Worm (Caenorhabditis elegans) whole organism, late embryonic: ENCODE data around the gene eff-1.

Source experiments
- C08G9.2 ChIP-seq: sonication (generic microtip); optimal IDR thresholded peaks from 2 replicates; lab custom pipeline; 2016; ENCODE audit warnings: mild to moderate bottlenecking, missing genetic modification characterization, moderate library complexity, missing compliant biosample characterization
- K09A11.1 ChIP-seq: sonication (generic microtip); optimal IDR thresholded peaks from 2 replicates; lab custom pipeline; 2017; ENCODE audit warnings: antibody characterized with exemption, mild to moderate bottlenecking, missing genetic modification characterization, missing compliant biosample characterization; ENCODE audit not compliant: insufficient read depth
- T23F11.4 ChIP-seq: fragments of 200-800 bp; sonication (Bioruptor generic); optimal IDR thresholded peaks from 2 replicates; lab custom pipeline; 2018; ENCODE audit warnings: mild to moderate bottlenecking, missing genetic modification characterization, missing compliant biosample characterization
- Y22D7AL.16 ChIP-seq: sonication (generic microtip); optimal IDR thresholded peaks from 2 replicates; lab custom pipeline; 2016; ENCODE audit warnings: missing genetic modification characterization, missing compliant biosample characterization
- ceh-2 ChIP-seq: sonication (generic microtip); optimal IDR thresholded peaks from 2 replicates; lab custom pipeline; 2016; ENCODE audit warnings: missing genotype, missing genetic modification characterization, missing compliant biosample characterization
- ceh-22 ChIP-seq: sonication (generic microtip); optimal IDR thresholded peaks from 2 replicates; lab custom pipeline; 2017; ENCODE audit warnings: missing biosample characterization, missing genetic modification characterization
- ceh-30 ChIP-seq: fragments of 150-350 bp; optimal IDR thresholded peaks from 2 replicates; lab custom pipeline; 2014; ENCODE audit warnings: missing biosample characterization, missing genetic modification characterization
- ceh-31 ChIP-seq: sonication (generic microtip); optimal IDR thresholded peaks from 2 replicates; lab custom pipeline; 2016; ENCODE audit warnings: missing genetic modification characterization, missing compliant biosample characterization
- ceh-34 ChIP-seq: sonication (generic microtip); optimal IDR thresholded peaks from 2 replicates; lab custom pipeline; 2016; ENCODE audit warnings: mild to moderate bottlenecking, missing genetic modification characterization, missing compliant biosample characterization
- ceh-48 ChIP-seq: sonication (generic microtip); optimal IDR thresholded peaks from 2 replicates; lab custom pipeline; 2016; ENCODE audit warnings: missing genetic modification characterization, inconsistent platforms, missing compliant biosample characterization
- ceh-9 ChIP-seq: sonication (generic microtip); optimal IDR thresholded peaks from 2 replicates; lab custom pipeline; 2016; ENCODE audit warnings: mild to moderate bottlenecking, missing genetic modification characterization, inconsistent platforms, missing compliant biosample characterization
- che-1 ChIP-seq: sonication (generic microtip); optimal IDR thresholded peaks from 2 replicates; lab custom pipeline; 2016; ENCODE audit warnings: mild to moderate bottlenecking, missing genetic modification characterization, missing compliant biosample characterization
- dmd-4 ChIP-seq: sonication (generic microtip); optimal IDR thresholded peaks from 2 replicates; lab custom pipeline; 2016; ENCODE audit warnings: borderline replicate concordance, missing genetic modification characterization, missing compliant biosample characterization
- eyg-1 ChIP-seq: sonication (generic microtip); optimal IDR thresholded peaks from 2 replicates; lab custom pipeline; 2016; ENCODE audit warnings: missing genotype, missing genetic modification characterization, missing compliant biosample characterization
- fax-1 ChIP-seq: sonication (generic microtip); optimal IDR thresholded peaks from 2 replicates; lab custom pipeline; 2016; ENCODE audit warnings: missing genotype, missing genetic modification characterization, missing compliant biosample characterization
- fkh-10 ChIP-seq: fragments of 150-350 bp; optimal IDR thresholded peaks from 2 replicates; lab custom pipeline; 2014; ENCODE audit warnings: missing biosample characterization, missing genetic modification reagents, missing genetic modification characterization
- fkh-6 ChIP-seq: sonication (generic microtip); optimal IDR thresholded peaks from 2 replicates; lab custom pipeline; 2016; ENCODE audit warnings: missing genetic modification characterization, missing compliant biosample characterization
- gmeb-2 ChIP-seq: sonication (generic microtip); optimal IDR thresholded peaks from 2 replicates; lab custom pipeline; 2016; ENCODE audit warnings: missing genetic modification characterization, inconsistent platforms, missing compliant biosample characterization
- hlh-13 ChIP-seq: fragments of 200-800 bp; sonication (Bioruptor generic); optimal IDR thresholded peaks from 2 replicates; lab custom pipeline; 2018; ENCODE audit warnings: mild to moderate bottlenecking, missing genetic modification characterization, missing compliant biosample characterization
- hlh-15 ChIP-seq: sonication (generic microtip); optimal IDR thresholded peaks from 2 replicates; lab custom pipeline; 2016; ENCODE audit warnings: missing genetic modification characterization, missing compliant biosample characterization
- hlh-30 ChIP-seq: sonication (generic microtip); optimal IDR thresholded peaks from 2 replicates; lab custom pipeline; 2017; ENCODE audit warnings: antibody characterized with exemption, missing genetic modification characterization, missing compliant biosample characterization; ENCODE audit not compliant: insufficient read depth
- hlh-6 ChIP-seq: sonication (generic microtip); optimal IDR thresholded peaks from 2 replicates; lab custom pipeline; 2016; ENCODE audit warnings: missing genotype, missing genetic modification characterization, missing compliant biosample characterization
- hlh-8 ChIP-seq: sonication (generic microtip); optimal IDR thresholded peaks from 2 replicates; lab custom pipeline; 2016; ENCODE audit warnings: missing genotype, missing genetic modification characterization, missing compliant biosample characterization
- lim-6 ChIP-seq: sonication (generic microtip); optimal IDR thresholded peaks from 2 replicates; lab custom pipeline; 2016; ENCODE audit warnings: missing genetic modification characterization, missing compliant biosample characterization
- mec-3 ChIP-seq: sonication (generic microtip); optimal IDR thresholded peaks from 2 replicates; lab custom pipeline; 2016; ENCODE audit warnings: borderline replicate concordance, missing genetic modification characterization, missing compliant biosample characterization
- nfya-1 ChIP-seq: sonication (generic microtip); optimal IDR thresholded peaks from 2 replicates; lab custom pipeline; 2017; ENCODE audit warnings: missing genetic modification characterization, mild to moderate bottlenecking, missing compliant biosample characterization, antibody characterized with exemption, moderate library complexity
- nhr-11 ChIP-seq: fragments of 150-350 bp; optimal IDR thresholded peaks from 2 replicates; lab custom pipeline; 2014; ENCODE audit warnings: missing biosample characterization, missing genetic modification characterization
- nhr-232 ChIP-seq: sonication (generic microtip); optimal IDR thresholded peaks from 2 replicates; lab custom pipeline; 2016; ENCODE audit warnings: missing genetic modification characterization, missing compliant biosample characterization
- npax-4 ChIP-seq: sonication (generic microtip); optimal IDR thresholded peaks from 2 replicates; lab custom pipeline; 2016; ENCODE audit warnings: missing genetic modification characterization, missing compliant biosample characterization
- pat-9 ChIP-seq: fragments of 200-800 bp; sonication (Bioruptor generic); optimal IDR thresholded peaks from 2 replicates; lab custom pipeline; 2018; ENCODE audit warnings: mild to moderate bottlenecking, missing genetic modification characterization, moderate library complexity, missing compliant biosample characterization
- pax-1 ChIP-seq: fragments of 150-350 bp; optimal IDR thresholded peaks from 2 replicates; lab custom pipeline; 2014; ENCODE audit warnings: missing biosample characterization, missing genetic modification characterization
- pha-4 ChIP-seq: fragments of 150-350 bp; optimal IDR thresholded peaks from 2 replicates; lab custom pipeline; 2018; ENCODE audit warnings: missing biosample characterization, missing genetic modification reagents, missing genetic modification characterization
- pqm-1 ChIP-seq: sonication (generic microtip); optimal IDR thresholded peaks from 2 replicates; lab custom pipeline; 2016; ENCODE audit warnings: missing genetic modification characterization, missing compliant biosample characterization
- pros-1 ChIP-seq: fragments of 150-350 bp; optimal IDR thresholded peaks from 2 replicates; lab custom pipeline; 2014; ENCODE audit warnings: missing biosample characterization, missing genetic modification reagents, missing genetic modification characterization
- ref-2 ChIP-seq: sonication (generic microtip); optimal IDR thresholded peaks from 2 replicates; lab custom pipeline; 2016; ENCODE audit warnings: missing genetic modification characterization, missing compliant biosample characterization
- rnt-1 ChIP-seq: sonication (generic microtip); optimal IDR thresholded peaks from 2 replicates; lab custom pipeline; 2016; ENCODE audit warnings: missing genetic modification characterization, missing compliant biosample characterization
- syd-9 ChIP-seq: sonication (generic microtip); optimal IDR thresholded peaks from 2 replicates; lab custom pipeline; 2016; ENCODE audit warnings: mild to moderate bottlenecking, missing genetic modification characterization, moderate library complexity, missing compliant biosample characterization
- tbx-2 ChIP-seq: sonication (generic microtip); optimal IDR thresholded peaks from 2 replicates; lab custom pipeline; 2016; ENCODE audit warnings: missing genetic modification characterization, missing compliant biosample characterization
- ttx-3 ChIP-seq: sonication (generic microtip); optimal IDR thresholded peaks from 2 replicates; lab custom pipeline; 2016; ENCODE audit warnings: missing genetic modification reagents, missing genetic modification characterization, missing compliant biosample characterization
- unc-3 ChIP-seq, 2 experiments: fragments of 200-800 bp in 1 of 2; sonication (Bioruptor generic) in 1 of 2; sonication (generic microtip) in 1 of 2; conservative IDR thresholded peaks in 1 of 2; optimal IDR thresholded peaks in 1 of 2; 2 replicates each; pipeline versions ENCODE4 v1.3.6 to Lab custom; 2016 to 2022; ENCODE audit warnings: missing compliant biosample characterization in 2 of 2, missing genetic modification characterization in 2 of 2, missing genetic modification reagents in 1 of 2
- unc-42 ChIP-seq: sonication (generic microtip); optimal IDR thresholded peaks from 2 replicates; lab custom pipeline; 2016; ENCODE audit warnings: missing genotype, missing genetic modification characterization, missing compliant biosample characterization
- unc-55 ChIP-seq: sonication (generic microtip); optimal IDR thresholded peaks from 2 replicates; lab custom pipeline; 2017; ENCODE audit warnings: missing biosample characterization, missing genetic modification reagents, missing genetic modification characterization
- ztf-16 ChIP-seq: sonication (generic microtip); optimal IDR thresholded peaks from 2 replicates; lab custom pipeline; 2017; ENCODE audit warnings: missing genetic modification characterization, missing compliant biosample characterization

eff-1 gene

DNA sequence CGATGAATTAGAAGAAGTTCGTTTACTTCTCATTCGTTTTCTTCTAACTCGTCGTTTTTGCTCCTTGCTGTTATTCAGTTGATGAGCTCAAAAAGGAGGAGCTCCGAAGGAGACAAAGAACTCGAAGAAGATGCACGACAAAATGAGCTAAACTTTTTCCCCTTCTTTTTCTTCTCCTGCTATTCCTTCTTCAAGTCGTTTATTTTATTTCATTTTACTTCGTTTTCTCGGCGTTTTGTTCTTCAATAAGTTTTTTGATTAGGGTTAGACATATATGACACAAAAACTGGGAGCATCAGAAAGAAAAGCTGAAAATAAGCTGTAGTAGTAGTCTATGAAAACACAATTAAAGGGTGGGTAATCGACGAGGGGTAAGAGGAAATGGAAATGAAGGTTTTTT is 34.5 kb upstream of the eff-1 start:
- TF ChIP-seq unc-42 (tag; lab: Kevin White, UChicago) (peak; percentile 46), ref-2 (tag; lab: Kevin White, UChicago) (no peak)

ce11 chrII:8314768-8315167 is 31.7 kb upstream of the eff-1 start:
- TF ChIP-seq Y22D7AL.16 (no peak), nhr-232 (tag; lab: Kevin White, UChicago) (no peak), unc-42 (tag; lab: Kevin White, UChicago) (no peak), pax-1 (tag; lab: Kevin White, UChicago) (no peak)
- TF ChIP-seq, all 69 proteins: peak for 0

DNA sequence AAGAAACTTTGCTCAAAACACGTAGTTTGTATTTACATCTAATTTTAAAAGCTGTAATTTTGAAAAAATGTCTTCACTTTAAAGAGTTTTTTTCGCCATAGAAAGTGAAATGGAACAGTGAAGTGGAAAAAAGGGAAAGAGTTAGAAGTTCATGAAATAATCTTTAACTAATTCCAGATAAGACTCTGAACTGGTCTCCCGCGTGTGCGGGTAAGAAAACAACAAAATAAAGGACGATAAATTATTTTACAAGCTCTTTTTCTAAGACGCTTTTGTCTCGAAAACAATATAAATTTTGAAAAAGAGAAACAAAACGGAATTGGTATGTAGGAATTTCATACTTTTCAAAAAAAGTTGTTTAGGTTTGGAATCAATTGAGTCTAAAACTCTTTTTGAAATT is 29.8 kb upstream of the eff-1 start:
- no peak for TF ChIP-seq ceh-22
- TF ChIP-seq gmeb-2 (tag; lab: Kevin White, UChicago), result no peak
- TF ChIP-seq rnt-1 (tag; lab: Kevin White, UChicago), result no peak
- TF ChIP-seq ceh-30 (tag; lab: Kevin White, UChicago), result no peak
- TF ChIP-seq hlh-15 (tag; lab: Kevin White, UChicago), result no peak

ce11 chrII:8321244-8321643 is 25.2 kb upstream of the eff-1 start, which contains the start of gene shw-1:
TSS of gene shw-1 (minus strand) at chrII:8321471.
- TF ChIP-seq ceh-22 (no peak), unc-55 (GFP tag; lab: Kevin White, UChicago) (no peak), npax-4 (no peak)
- TF ChIP-seq, all 69 proteins: peak for 0

ce11 chrII:8325002-8325539 is 21.4 kb upstream of the eff-1 start, which contains the start of the genes ran-3 and C26D10.3:
TSS of gene ran-3 (minus strand) at chrII:8325052.
TSS of gene C26D10.3 (plus strand) at chrII:8325386.
- no peak for TF ChIP-seq pros-1 (tag; lab: Kevin White, UChicago)
- TF ChIP-seq syd-9, result peak; percentile 9
- TF ChIP-seq ceh-31, result peak; percentile 47
- TF ChIP-seq ttx-3 (tag; lab: Kevin White, UChicago), result peak; percentile 54
- no peak for TF ChIP-seq ceh-30 (tag; lab: Kevin White, UChicago)
- peak; percentile 24 for TF ChIP-seq C08G9.2 (tag; lab: Kevin White, UChicago)
- peak; percentile 18 for TF ChIP-seq T23F11.4 (GFP tag; lab: Kevin White, UChicago)
- no peak for TF ChIP-seq hlh-6 (tag; lab: Kevin White, UChicago)
- TF ChIP-seq mec-3 (tag; lab: Kevin White, UChicago), result no peak
- TF ChIP-seq pax-1 (tag; lab: Kevin White, UChicago), result peak; percentile 47
- no peak for TF ChIP-seq unc-3 (GFP tag; conservative IDR thresholded peaks at IDR 0.05; lab: Robert Waterston, UW)
- TF ChIP-seq unc-3 (tag; optimal IDR thresholded peaks at IDR 0.05; lab: Kevin White, UChicago), result no peak
- TF ChIP-seq hlh-30, result no peak
- no peak for TF ChIP-seq pqm-1 (tag; lab: Kevin White, UChicago)
- TF ChIP-seq K09A11.1 (tag; lab: Kevin White, UChicago), result no peak
- TF ChIP-seq pat-9 (tag; lab: Kevin White, UChicago), result peak; percentile 10
- TF ChIP-seq dmd-4 (tag; lab: Kevin White, UChicago), result no peak
- TF ChIP-seq nfya-1 (tag; lab: Kevin White, UChicago), result peak; percentile 75
- TF ChIP-seq npax-4, result no peak
- TF ChIP-seq fax-1 (tag; lab: Kevin White, UChicago), result peak; percentile 26
- no peak for TF ChIP-seq unc-55 (GFP tag; lab: Kevin White, UChicago)
- TF ChIP-seq ztf-16 (tag; lab: Kevin White, UChicago), result no peak
- no peak for TF ChIP-seq lim-6 (tag; lab: Kevin White, UChicago)
- peak; percentile 13 for TF ChIP-seq che-1 (tag; lab: Kevin White, UChicago)
- peak; percentile 50 for TF ChIP-seq tbx-2 (tag; lab: Kevin White, UChicago)
- peak; percentile 44 for TF ChIP-seq hlh-8 (tag; lab: Kevin White, UChicago)
- TF ChIP-seq pha-4, result no peak
- no peak for TF ChIP-seq ref-2 (tag; lab: Kevin White, UChicago)
- peak; percentile 59 for TF ChIP-seq fkh-6 (tag; lab: Kevin White, UChicago)
- TF ChIP-seq ceh-48, result no peak
- peak; percentile 35 for TF ChIP-seq eyg-1 (tag; lab: Kevin White, UChicago)
- peak; percentile 10 for TF ChIP-seq ceh-34 (tag; lab: Kevin White, UChicago)
- TF ChIP-seq ceh-9 (tag; lab: Kevin White, UChicago), result no peak
- peak; percentile 45 for TF ChIP-seq ceh-2
- TF ChIP-seq hlh-13 (GFP tag; lab: Kevin White, UChicago), result no peak
- TF ChIP-seq fkh-10 (GFP tag; lab: Kevin White, UChicago), result no peak
- no peak for TF ChIP-seq nhr-11 (tag; lab: Kevin White, UChicago)
